Worm (Caenorhabditis elegans): ENCODE measurements around the gene ceh-76.

ceh-76 gene

ce11 chrV:8027429-8028142, 33.1 kb upstream of the ceh-76 start:
- no peak for TF ChIP-seq npax-4 (tag; optimal IDR thresholded peaks at IDR 0.05)
- TF ChIP-seq gmeb-2 (tag; optimal IDR thresholded peaks at IDR 0.05) = no peak
- no peak for TF ChIP-seq hlh-8 (tag; optimal IDR thresholded peaks at IDR 0.05)
- TF ChIP-seq sox-4 (tag; optimal IDR thresholded peaks at IDR 0.05) = no peak
- TF ChIP-seq C08G9.2 (tag; optimal IDR thresholded peaks at IDR 0.05) = no peak
- no peak for TF ChIP-seq madf-2 (tag; optimal IDR thresholded peaks at IDR 0.05)
- no peak for TF ChIP-seq C38D4.7 (GFP tag; optimal IDR thresholded peaks at IDR 0.05)
- no peak for TF ChIP-seq elt-4 (tag; optimal IDR thresholded peaks at IDR 0.05)
- TF ChIP-seq ceh-48 (tag; optimal IDR thresholded peaks at IDR 0.05) = no peak
- no peak for TF ChIP-seq tbx-7 (tag; optimal IDR thresholded peaks at IDR 0.05)
- TF ChIP-seq ceh-14 (tag; optimal IDR thresholded peaks at IDR 0.05) = no peak
- TF ChIP-seq unc-42 (tag; optimal IDR thresholded peaks at IDR 0.05) = no peak
- no peak for TF ChIP-seq rnt-1 (tag; optimal IDR thresholded peaks at IDR 0.05)

DNA sequence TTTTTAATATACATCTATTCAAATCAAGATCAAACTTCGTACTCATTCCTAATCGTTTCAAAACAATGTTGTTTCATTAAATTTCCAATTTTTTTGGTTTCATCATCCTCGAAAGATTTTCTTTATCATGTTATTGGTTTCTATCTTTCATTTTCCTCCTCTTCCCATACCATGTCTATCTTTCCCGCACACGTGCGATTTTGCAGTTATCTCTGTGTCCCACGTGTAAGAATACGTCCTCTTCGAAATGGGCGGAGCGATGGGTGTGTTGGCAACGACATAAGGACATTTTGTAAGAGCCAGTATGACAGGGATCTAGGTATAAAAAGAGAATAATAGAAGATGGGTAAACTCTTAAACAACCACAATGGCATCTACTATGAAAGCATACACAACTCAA, 31.9 kb upstream of the ceh-76 start, which contains the start of gene F43H9.4:
Gene F43H9.4 (plus strand): TSS at position 366 of the 400 bp plus-strand sequence.
- no peak for TF ChIP-seq T23F11.4 (GFP tag; optimal IDR thresholded peaks at IDR 0.05)
- no peak for TF ChIP-seq sdc-2 (tag; optimal IDR thresholded peaks at IDR 0.05)
- no peak for TF ChIP-seq odd-2 (tag; optimal IDR thresholded peaks at IDR 0.05)
- TF ChIP-seq pqm-1 (tag; optimal IDR thresholded peaks at IDR 0.05) = no peak
- TF ChIP-seq ceh-45 (GFP tag; IDR thresholded peaks at IDR 0.05) = no peak
- TF ChIP-seq hlh-30 (tag; optimal IDR thresholded peaks at IDR 0.05; ENCODE audit: insufficient read depth) = no peak
- TF ChIP-seq ceh-31 (tag; optimal IDR thresholded peaks at IDR 0.05) = no peak
- no peak for TF ChIP-seq Y22D7AL.16 (tag; optimal IDR thresholded peaks at IDR 0.05)
- no peak for TF ChIP-seq elt-2 (tag; optimal IDR thresholded peaks at IDR 0.05)
- TF ChIP-seq ceh-14 (tag; optimal IDR thresholded peaks at IDR 0.05) = no peak
- TF ChIP-seq hlh-13 (GFP tag; optimal IDR thresholded peaks at IDR 0.05) = no peak

ce11 chrV:8025259-8025658, 30.8 kb upstream of the ceh-76 start:
- TF ChIP-seq lin-11 (tag; optimal IDR thresholded peaks at IDR 0.05) (no peak), C08G9.2 (tag; optimal IDR thresholded peaks at IDR 0.05) (no peak), nhr-11 (tag; optimal IDR thresholded peaks at IDR 0.05) (no peak), hlh-8 (tag; optimal IDR thresholded peaks at IDR 0.05) (no peak)

DNA sequence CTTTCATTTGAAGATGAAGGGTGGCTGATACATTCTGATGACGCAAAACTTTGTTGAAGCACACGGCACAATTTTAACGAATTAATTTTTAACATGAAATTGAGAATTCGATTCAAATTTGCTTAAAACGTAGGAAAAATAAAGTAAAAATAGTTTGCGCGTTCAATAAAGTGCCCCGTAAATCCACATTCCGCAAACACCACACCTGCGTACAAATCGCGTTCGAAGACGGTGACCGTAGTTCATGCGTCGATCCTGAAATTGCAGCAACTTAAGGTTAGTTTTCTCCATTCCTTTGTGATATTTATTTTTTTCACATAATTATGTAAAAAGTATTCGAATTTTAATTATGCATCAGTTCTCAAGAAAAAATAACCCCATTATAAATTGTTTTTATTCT, 30.3 kb upstream of the ceh-76 start, which contains the start of gene F43H9.3:
Gene F43H9.3 (minus strand): TSS at position 189 of the 400 bp plus-strand sequence.
- TF ChIP-seq C38D4.7 (GFP tag; optimal IDR thresholded peaks at IDR 0.05) = no peak
- TF ChIP-seq ceh-14 (tag; optimal IDR thresholded peaks at IDR 0.05) = no peak
- no peak for TF ChIP-seq unc-55 (GFP tag; optimal IDR thresholded peaks at IDR 0.05)
- TF ChIP-seq C08G9.2 (tag; optimal IDR thresholded peaks at IDR 0.05) = no peak
- TF ChIP-seq hlh-30 (tag; optimal IDR thresholded peaks at IDR 0.05; ENCODE audit: insufficient read depth) = no peak
- no peak for TF ChIP-seq ceh-9 (tag; optimal IDR thresholded peaks at IDR 0.05)
- TF ChIP-seq ceh-22 (tag; optimal IDR thresholded peaks at IDR 0.05) = no peak
- TF ChIP-seq ref-2 (tag; optimal IDR thresholded peaks at IDR 0.05) = no peak
- no peak for TF ChIP-seq F13H6.1 (tag; optimal IDR thresholded peaks at IDR 0.05)
- no peak for TF ChIP-seq sdc-2 (tag; optimal IDR thresholded peaks at IDR 0.05)
- TF ChIP-seq ceh-45 (GFP tag; IDR thresholded peaks at IDR 0.05) = no peak
- TF ChIP-seq syd-9 (tag; optimal IDR thresholded peaks at IDR 0.05) = no peak
- no peak for TF ChIP-seq tbx-2 (tag; optimal IDR thresholded peaks at IDR 0.05)
- TF ChIP-seq pat-9 (tag; optimal IDR thresholded peaks at IDR 0.05) = no peak
- TF ChIP-seq hlh-8 (tag; optimal IDR thresholded peaks at IDR 0.05) = no peak

ce11 chrV:8022040-8022439, 27.6 kb upstream of the ceh-76 start, which contains the start of gene ech-3:
TSS of gene ech-3 (plus strand) at chrV:8022217.
- TF ChIP-seq ztf-16 (tag; optimal IDR thresholded peaks at IDR 0.05) = no peak
- no peak for TF ChIP-seq ceh-9 (tag; optimal IDR thresholded peaks at IDR 0.05)

Measured in whole organism, late embryonic.